Fruit fly (Drosophila melanogaster) whole organism, adult: Measurements from ENCODE around the gene Lrrk.

Experiments
- CG11617 ChIP-seq: fragments of 200-800 bp; sonication (Bioruptor generic); optimal IDR thresholded peaks from 2 replicates; lab custom pipeline; 2017; ENCODE audit warnings: mild to moderate bottlenecking, missing biosample characterization, missing genetic modification reagents, missing genetic modification characterization
- CG12768 ChIP-seq: fragments of 200-800 bp; sonication (Bioruptor generic); optimal IDR thresholded peaks from 2 replicates; lab custom pipeline; 2017; ENCODE audit warnings: missing biosample characterization, missing genetic modification characterization, mild to moderate bottlenecking, moderate library complexity, missing genetic modification reagents
- CG1620 ChIP-seq: fragments of 200-800 bp; sonication (Bioruptor generic); optimal IDR thresholded peaks from 2 replicates; lab custom pipeline; 2016; ENCODE audit warnings: missing biosample characterization, missing genetic modification characterization
- CG5204 ChIP-seq: fragments of 200-800 bp; sonication (Bioruptor generic); optimal IDR thresholded peaks from 2 replicates; lab custom pipeline; 2016; ENCODE audit warnings: missing biosample characterization, missing genetic modification characterization
- Clk ChIP-seq: fragments of 200-800 bp; sonication (Bioruptor generic); optimal IDR thresholded peaks from 2 replicates; lab custom pipeline; 2017; ENCODE audit warnings: missing biosample characterization, missing genetic modification characterization
- Hr96 ChIP-seq: fragments of 200-800 bp; sonication (Bioruptor generic); optimal IDR thresholded peaks from 2 replicates; lab custom pipeline; 2016; ENCODE audit warnings: missing biosample characterization, missing genetic modification characterization
- Mnt ChIP-seq: fragments of 200-800 bp; sonication (Bioruptor generic); optimal IDR thresholded peaks from 2 replicates; lab custom pipeline; 2016; ENCODE audit warnings: missing biosample characterization, mild to moderate bottlenecking, missing genetic modification characterization
- bab1 ChIP-seq: fragments of 200-800 bp; sonication (Bioruptor generic); optimal IDR thresholded peaks from 3 replicates; lab custom pipeline; 2019; ENCODE audit warnings: missing biosample characterization, mild to moderate bottlenecking, missing genetic modification characterization, moderate library complexity
- cic ChIP-seq: fragments of 200-800 bp; sonication (Bioruptor generic); optimal IDR thresholded peaks from 2 replicates; lab custom pipeline; 2017; ENCODE audit warnings: missing biosample characterization, mild to moderate bottlenecking, missing genetic modification characterization, moderate library complexity
- kay ChIP-seq: fragments of 200-800 bp; sonication (Bioruptor generic); peaks from one replicate; lab custom pipeline; 2016; ENCODE audit warnings: missing biosample characterization, missing genetic modification characterization, borderline replicate concordance
- pad ChIP-seq: fragments of 200-800 bp; sonication (Bioruptor generic); optimal IDR thresholded peaks from 3 replicates; lab custom pipeline; 2017; ENCODE audit warnings: missing biosample characterization, missing genetic modification characterization, mild to moderate bottlenecking, moderate library complexity, missing genetic modification reagents
- toe ChIP-seq: fragments of 200-800 bp; sonication (Bioruptor generic); optimal IDR thresholded peaks from 2 replicates; lab custom pipeline; 2016; ENCODE audit warnings: missing biosample characterization, missing genetic modification characterization

DNA sequence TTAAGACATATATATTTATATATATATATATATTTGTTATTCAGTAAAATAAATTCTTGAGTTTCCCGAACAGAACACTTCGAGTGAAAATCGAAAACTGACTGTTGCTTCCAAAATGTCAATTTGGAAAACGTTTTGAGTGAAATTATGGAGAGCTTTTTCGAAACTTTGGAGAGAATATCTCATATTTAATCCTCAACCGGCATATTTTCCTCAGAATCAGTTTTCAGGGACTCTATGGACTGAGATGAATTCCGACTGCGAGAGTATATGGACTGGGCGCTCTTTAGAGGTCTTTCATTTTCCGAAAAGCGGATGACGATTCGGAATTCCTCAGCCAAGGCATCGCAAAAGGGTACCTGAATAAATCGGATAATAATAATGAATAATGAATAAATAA, 13.3 kb downstream of the Lrrk start, which contains the start of gene GluRIIE:
- TF ChIP-seq toe (GFP tag; lab: Kevin White, UChicago) (no peak), CG5204 (no peak), kay (no peak), bab1 (GFP tag; lab: Kevin White, UChicago) (no peak), Mnt (GFP tag; lab: Kevin White, UChicago) (no peak), CG11617 (GFP tag; lab: Kevin White, UChicago) (no peak), Clk (GFP tag; lab: Kevin White, UChicago) (no peak), CG1620 (GFP tag; lab: Kevin White, UChicago) (no peak), Hr96 (GFP tag; lab: Kevin White, UChicago) (no peak), pad (no peak), cic (GFP tag; lab: Kevin White, UChicago) (no peak), CG12768 (GFP tag; lab: Kevin White, UChicago) (no peak)
